Worm (Caenorhabditis elegans): ENCODE measurements around the gene Y51H7BR.7.
"Not testable (repeated sequence)": the region's sequence is repeated elsewhere in the genome, so short reads cannot be mapped to it uniquely, and the experiment has no call there.

Y51H7BR.7 gene

DNA sequence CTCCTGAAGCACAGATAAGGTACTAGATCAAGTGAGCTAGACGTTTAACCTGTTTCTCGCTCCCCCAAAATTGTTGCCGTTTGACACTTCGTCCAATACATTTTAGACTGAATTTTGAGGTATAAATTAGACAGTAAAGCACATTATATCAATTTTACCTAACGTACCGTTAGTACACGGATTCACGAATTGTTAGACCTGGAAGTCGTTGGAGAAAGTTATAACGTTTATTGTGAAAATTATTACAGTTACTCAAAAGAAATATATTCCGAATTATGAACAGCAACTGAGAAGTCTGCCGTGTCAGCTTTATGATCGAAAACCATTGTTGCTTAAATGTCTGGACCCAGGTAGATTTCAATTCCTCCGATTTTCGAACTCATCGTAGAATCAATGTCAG, 35.4 kb upstream of the Y51H7BR.7 start:
- TF ChIP-seq ztf-11 (tag; optimal IDR thresholded peaks at IDR 0.05): no peak
- no peak for TF ChIP-seq nhr-129 (tag; optimal IDR thresholded peaks at IDR 0.05)
- TF ChIP-seq ztf-1 (GFP tag; conservative IDR thresholded peaks at IDR 0.05): no peak
- no peak for TF ChIP-seq ceh-16 (tag; optimal IDR thresholded peaks at IDR 0.05)
- TF ChIP-seq nhr-25 (tag; optimal IDR thresholded peaks at IDR 0.05): no peak
- no peak for TF ChIP-seq elt-3 (tag; optimal IDR thresholded peaks at IDR 0.05)
- TF ChIP-seq lin-39 (tag; optimal IDR thresholded peaks at IDR 0.05): no peak
- no peak for TF ChIP-seq fos-1 (tag; optimal IDR thresholded peaks at IDR 0.05)
- TF ChIP-seq lin-11 (tag; optimal IDR thresholded peaks at IDR 0.05): no peak
- TF ChIP-seq nhr-6 (tag; optimal IDR thresholded peaks at IDR 0.05): no peak
- TF ChIP-seq snpc-4 (tag; optimal IDR thresholded peaks at IDR 0.05): no peak
- no peak for TF ChIP-seq sma-3 (GFP tag; optimal IDR thresholded peaks at IDR 0.05)
- no peak for TF ChIP-seq C34F6.9 (tag; optimal IDR thresholded peaks at IDR 0.05)
- TF ChIP-seq crh-2 (tag; optimal IDR thresholded peaks at IDR 0.05): no peak
- no peak for TF ChIP-seq nhr-237 (tag; optimal IDR thresholded peaks at IDR 0.05)
- no peak for TF ChIP-seq mdl-1 (tag; optimal IDR thresholded peaks at IDR 0.05)

- not testable (repeated sequence) for TF ChIP-seq lin-13 (GFP tag; optimal IDR thresholded peaks at IDR 0.05); ama-1 (optimal IDR thresholded peaks at IDR 0.05); sem-4 (tag; optimal IDR thresholded peaks at IDR 0.05)
Observed at ce11 chrII:1556217-1556616, 30.8 kb upstream of the Y51H7BR.7 start, which contains the start of the genes fbxb-54 and fbxb-50. fbxb-54 (minus strand) TSS chrII:1556317. fbxb-50 (plus strand) TSS chrII:1556443.

DNA sequence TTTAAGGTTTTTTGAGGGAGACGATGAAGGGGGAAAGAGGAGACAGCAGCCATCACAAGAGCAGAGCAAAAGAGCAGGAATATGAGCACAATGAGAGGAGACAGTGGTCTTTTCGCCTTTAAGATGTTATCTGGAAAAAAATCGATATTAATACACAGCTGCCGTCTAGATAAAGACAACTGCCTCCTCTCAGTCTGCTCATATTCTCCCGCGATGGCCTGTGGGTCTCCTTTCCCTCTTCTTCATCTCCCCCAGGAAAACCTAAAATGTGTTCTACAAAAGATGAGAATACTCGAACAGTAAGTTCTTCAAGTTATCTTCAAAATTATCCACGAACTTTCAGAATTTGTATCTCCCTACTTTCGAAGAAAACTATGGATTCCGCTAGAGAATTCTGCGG, 25.1 kb upstream of the Y51H7BR.7 start, which contains the start of the genes fbxb-52 and fbxb-51:
fbxb-52 (minus strand) TSS at position 101 of the 400 bp plus-strand sequence.
fbxb-51 (plus strand) TSS at position 212 of the 400 bp plus-strand sequence.
- TF ChIP-seq elt-1 (tag; optimal IDR thresholded peaks at IDR 0.05) (no peak), unc-55 (GFP tag; optimal IDR thresholded peaks at IDR 0.05) (no peak), nhr-11 (tag; optimal IDR thresholded peaks at IDR 0.05) (no peak), snpc-4 (tag; optimal IDR thresholded peaks at IDR 0.05) (no peak), lin-11 (tag; optimal IDR thresholded peaks at IDR 0.05) (no peak), egl-27 (tag; optimal IDR thresholded peaks at IDR 0.05) (no peak)

DNA sequence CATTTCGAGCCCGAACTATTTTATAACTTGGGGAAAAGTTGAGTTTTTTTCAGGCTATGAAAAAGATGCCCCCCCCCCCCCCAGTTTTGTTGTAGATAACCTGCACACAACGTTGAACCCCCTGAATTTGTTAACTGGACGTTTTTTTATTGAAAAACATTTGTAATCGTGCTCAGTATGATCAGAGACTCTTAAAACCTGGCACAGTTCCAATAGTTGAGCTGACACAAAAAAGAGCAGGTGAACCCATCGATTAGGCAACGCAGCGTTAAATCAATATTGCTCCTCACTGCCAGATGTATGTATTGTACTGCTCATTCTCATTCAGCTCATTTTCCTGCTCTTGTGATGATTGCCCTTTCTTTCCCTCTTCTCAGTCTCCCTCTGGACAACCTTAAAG, 20.2 kb upstream of the Y51H7BR.7 start, which contains the start of gene K05F6.12:
K05F6.12 (plus strand) TSS at position 301 of the 400 bp plus-strand sequence.
- TF ChIP-seq R02D3.7 (tag; optimal IDR thresholded peaks at IDR 0.05) (no peak), lin-13 (GFP tag; optimal IDR thresholded peaks at IDR 0.05) (no peak), nhr-21 (tag; optimal IDR thresholded peaks at IDR 0.05) (no peak), lsy-2 (tag; optimal IDR thresholded peaks at IDR 0.05) (no peak), lin-39 (tag; optimal IDR thresholded peaks at IDR 0.05) (no peak)

DNA sequence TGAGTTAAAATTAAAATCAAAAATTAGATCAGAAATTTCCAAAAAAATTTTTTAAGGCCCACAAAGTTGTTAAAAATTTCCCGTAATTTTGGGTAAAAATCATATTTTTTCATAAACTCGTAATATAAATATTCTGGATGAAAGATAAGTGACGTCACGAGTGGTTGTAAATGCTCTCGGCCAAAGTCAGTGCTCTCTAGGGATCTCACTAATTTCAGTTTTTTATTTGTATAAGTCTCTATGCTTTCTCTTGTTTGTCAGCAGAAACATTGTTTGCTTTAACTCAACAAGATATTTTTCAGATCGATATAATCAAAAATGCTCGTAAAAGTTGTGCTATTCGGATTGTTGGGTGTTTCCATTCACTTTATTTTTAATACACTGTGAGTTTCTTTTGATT, 17.8 kb upstream of the Y51H7BR.7 start, which contains the start of gene K05F6.4:
K05F6.4 (plus strand) TSS at position 301 of the 400 bp plus-strand sequence.
- TF ChIP-seq unc-62 (GFP tag; optimal IDR thresholded peaks at IDR 0.05); unc-39 (tag; optimal IDR thresholded peaks at IDR 0.05); nhr-237 (tag; optimal IDR thresholded peaks at IDR 0.05): not testable (repeated sequence)

DNA sequence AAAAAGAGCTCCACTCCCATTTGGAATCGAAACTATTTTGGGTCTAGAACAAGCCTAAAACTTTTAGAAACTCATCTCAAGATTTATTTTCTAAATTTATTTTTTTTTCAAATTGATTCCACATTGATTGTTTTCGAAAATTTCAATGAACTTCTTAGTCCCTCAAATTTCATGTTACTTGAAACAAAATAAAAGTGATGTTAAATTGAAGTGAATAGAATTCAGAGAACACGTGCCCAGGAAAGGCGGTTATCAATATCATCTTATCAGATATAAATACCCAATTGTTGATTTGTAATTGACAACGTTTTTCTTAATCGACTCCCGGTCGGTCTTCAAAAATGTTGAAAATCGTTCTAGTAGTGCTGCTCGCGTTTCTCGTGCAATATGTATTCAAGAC, 15.2 kb upstream of the Y51H7BR.7 start, which contains the start of gene poml-4:
poml-4 (plus strand) TSS at position 301 of the 400 bp plus-strand sequence.
- TF ChIP-seq nhr-12, ceh-82, nhr-129 (tag; optimal IDR thresholded peaks at IDR 0.05): not testable (repeated sequence)

DNA sequence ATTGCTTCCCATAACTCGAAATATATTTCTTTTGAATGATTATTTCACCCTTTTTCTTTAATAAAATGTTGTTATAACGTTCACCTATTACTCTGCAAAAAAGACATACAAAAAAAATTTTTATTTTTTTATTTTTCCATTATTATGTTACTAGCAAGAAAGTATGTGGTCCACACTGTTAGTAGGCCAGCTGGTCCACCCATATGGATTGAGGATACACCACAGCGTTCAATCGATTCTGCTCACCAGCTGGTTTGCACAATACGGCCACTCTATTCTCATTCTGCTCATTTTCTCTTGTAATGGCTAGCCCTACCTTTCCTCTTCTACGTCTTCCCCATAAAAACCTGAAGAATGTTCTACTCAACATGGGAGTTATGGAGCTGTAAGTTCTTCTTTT, 13.2 kb upstream of the Y51H7BR.7 start, which contains the start of gene fbxb-44:
fbxb-44 (plus strand) TSS at position 301 of the 400 bp plus-strand sequence.
- no peak for TF ChIP-seq nhr-21 (tag; optimal IDR thresholded peaks at IDR 0.05)
- TF ChIP-seq nhr-10 (tag; optimal IDR thresholded peaks at IDR 0.05): no peak
- TF ChIP-seq ZK546.5 (tag; optimal IDR thresholded peaks at IDR 0.05): no peak
- no peak for TF ChIP-seq lin-13 (GFP tag; optimal IDR thresholded peaks at IDR 0.05)
- TF ChIP-seq crh-2 (tag; optimal IDR thresholded peaks at IDR 0.05): no peak
- no peak for TF ChIP-seq R02D3.7 (tag; optimal IDR thresholded peaks at IDR 0.05)
- no peak for TF ChIP-seq ztf-4 (tag; optimal IDR thresholded peaks at IDR 0.05)
- TF ChIP-seq mab-5 (tag; optimal IDR thresholded peaks at IDR 0.05): no peak
- TF ChIP-seq skn-1 (tag; optimal IDR thresholded peaks at IDR 0.05): no peak
- TF ChIP-seq peb-1 (tag; optimal IDR thresholded peaks at IDR 0.05): no peak
- TF ChIP-seq ztf-1 (GFP tag; conservative IDR thresholded peaks at IDR 0.05): no peak
- no peak for TF ChIP-seq unc-55 (GFP tag; optimal IDR thresholded peaks at IDR 0.05)
- TF ChIP-seq elt-1 (tag; optimal IDR thresholded peaks at IDR 0.05): no peak
- no peak for TF ChIP-seq Y55F3AM.14 (GFP tag; optimal IDR thresholded peaks at IDR 0.05)
- TF ChIP-seq nhr-77 (tag; optimal IDR thresholded peaks at IDR 0.05): no peak
- TF ChIP-seq nhr-23 (tag; optimal IDR thresholded peaks at IDR 0.05): no peak
- no peak for TF ChIP-seq ama-1 (optimal IDR thresholded peaks at IDR 0.05)
- no peak for TF ChIP-seq mbf-1 (tag; optimal IDR thresholded peaks at IDR 0.05)
- TF ChIP-seq aly-2 (tag; optimal IDR thresholded peaks at IDR 0.05): no peak
- TF ChIP-seq zag-1 (tag; optimal IDR thresholded peaks at IDR 0.05): no peak

All from whole organism, L2 larva.